Worm (Caenorhabditis elegans): ENCODE data around the gene Y15E3A.3.
A peak's percentile ranks its signal among the peaks of the same experiment; 100 is the strongest.

Gene Y15E3A.3

DNA sequence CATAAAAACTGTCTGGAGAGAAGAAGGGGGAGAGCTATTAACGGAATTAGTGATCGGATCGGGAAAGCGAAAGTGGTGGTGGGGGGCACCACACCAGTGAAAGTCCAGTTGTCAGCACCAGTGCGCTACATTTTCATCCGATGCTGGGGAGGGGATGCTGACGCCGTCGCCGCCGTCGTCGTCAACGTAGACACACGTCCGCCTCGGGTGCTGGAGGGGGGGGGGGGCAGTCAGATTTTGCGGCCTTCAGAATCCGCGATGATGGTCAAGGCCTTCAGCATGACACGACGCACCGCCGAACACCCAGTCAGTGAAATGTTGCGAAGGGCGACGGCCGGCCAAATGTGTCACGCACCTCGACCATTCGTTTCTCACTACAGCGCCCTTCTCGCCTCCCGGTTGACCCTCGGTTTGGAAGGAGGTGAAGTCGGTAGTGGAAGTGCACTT, 15.3 kb downstream of the Y15E3A.3 start:
- peak in 1 of 3 experiments; percentile 11 for TF ChIP-seq elt-3 (tag; optimal IDR thresholded peaks at IDR 0.05)
- TF ChIP-seq tbx-2 (tag; optimal IDR thresholded peaks at IDR 0.05): peak; percentile 8
- no peak for TF ChIP-seq ama-1 (optimal IDR thresholded peaks at IDR 0.05)
- no peak for TF ChIP-seq ceh-9 (tag; optimal IDR thresholded peaks at IDR 0.05)
- peak; percentile 66 for TF ChIP-seq lsy-12 (tag; optimal IDR thresholded peaks at IDR 0.05)
- no peak for TF ChIP-seq pqm-1 (tag; optimal IDR thresholded peaks at IDR 0.05)
- TF ChIP-seq nhr-23 (tag; optimal IDR thresholded peaks at IDR 0.05): peak; percentile 85
- TF ChIP-seq nhr-25 (tag; optimal IDR thresholded peaks at IDR 0.05): peak; percentile 86

- TF ChIP-seq nhr-11 (tag; optimal IDR thresholded peaks at IDR 0.05) (no peak), ceh-9 (tag; optimal IDR thresholded peaks at IDR 0.05) (no peak), nhr-12 (tag; optimal IDR thresholded peaks at IDR 0.05) (no peak), elt-3 (tag; optimal IDR thresholded peaks at IDR 0.05) (no peak)
Observed at ce11 chrX:15309138-15309537, 16.5 kb downstream of the Y15E3A.3 start, which contains the start of gene nhr-91. TSS of gene nhr-91 (plus strand) at chrX:15309369.

- TF ChIP-seq nhr-12 (tag; optimal IDR thresholded peaks at IDR 0.05): no peak
- no peak for TF ChIP-seq nhr-11 (tag; optimal IDR thresholded peaks at IDR 0.05)
- TF ChIP-seq mdl-1 (tag; optimal IDR thresholded peaks at IDR 0.05): no peak
- no peak for TF ChIP-seq nhr-77 (tag; optimal IDR thresholded peaks at IDR 0.05)
- no peak for TF ChIP-seq tbx-2 (tag; optimal IDR thresholded peaks at IDR 0.05)
- TF ChIP-seq aly-2 (tag; optimal IDR thresholded peaks at IDR 0.05): no peak
- no peak for TF ChIP-seq lin-39 (tag; optimal IDR thresholded peaks at IDR 0.05)
- no peak for TF ChIP-seq ztf-11 (tag; optimal IDR thresholded peaks at IDR 0.05)
- no peak for TF ChIP-seq sea-2 (GFP tag; optimal IDR thresholded peaks at IDR 0.05)
- no peak for TF ChIP-seq nhr-28 (tag; optimal IDR thresholded peaks at IDR 0.05)
- no peak for TF ChIP-seq jun-1 (tag; optimal IDR thresholded peaks at IDR 0.05)
- no peak for TF ChIP-seq mml-1 (tag; optimal IDR thresholded peaks at IDR 0.05)
- no peak for TF ChIP-seq nhr-23 (tag; optimal IDR thresholded peaks at IDR 0.05)
Observed at ce11 chrX:15308685-15309084, 16.9 kb downstream of the Y15E3A.3 start.

DNA sequence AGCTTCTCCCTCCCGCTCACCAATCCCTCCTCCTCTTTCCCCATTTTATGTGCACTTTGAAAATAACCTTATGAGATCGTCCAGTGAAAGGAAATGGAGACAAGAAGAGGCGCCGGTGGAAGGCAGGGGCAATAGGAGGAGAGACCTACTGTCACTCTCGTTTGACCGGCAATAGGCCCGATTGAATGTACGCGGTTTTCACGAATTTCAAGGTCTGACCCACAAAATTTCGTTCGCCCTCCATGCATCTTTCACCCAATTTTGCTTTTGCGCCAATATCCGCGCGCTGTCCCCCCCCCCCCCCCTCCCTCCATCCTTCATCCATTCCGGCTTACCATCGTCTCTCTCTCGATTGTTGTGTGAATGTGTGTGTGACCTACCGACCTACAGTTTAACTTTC, 17.9 kb downstream of the Y15E3A.3 start:
- TF ChIP-seq lsy-12 (tag; optimal IDR thresholded peaks at IDR 0.05) (no peak), fkh-2 (tag; optimal IDR thresholded peaks at IDR 0.05) (no peak), ceh-16 (tag; optimal IDR thresholded peaks at IDR 0.05) (no peak), zag-1 (tag; optimal IDR thresholded peaks at IDR 0.05) (no peak), nhr-23 (tag; optimal IDR thresholded peaks at IDR 0.05) (peak; percentile 77), ztf-4 (tag; optimal IDR thresholded peaks at IDR 0.05) (no peak), ceh-9 (tag; optimal IDR thresholded peaks at IDR 0.05) (no peak), nhr-77 (tag; optimal IDR thresholded peaks at IDR 0.05) (no peak), jun-1 (tag; optimal IDR thresholded peaks at IDR 0.05) (no peak), hmg-11 (tag; optimal IDR thresholded peaks at IDR 0.05) (no peak), ceh-28 (tag; optimal IDR thresholded peaks at IDR 0.05) (no peak), pqm-1 (tag; optimal IDR thresholded peaks at IDR 0.05) (no peak), nhr-25 (tag; optimal IDR thresholded peaks at IDR 0.05) (peak; percentile 4)

DNA sequence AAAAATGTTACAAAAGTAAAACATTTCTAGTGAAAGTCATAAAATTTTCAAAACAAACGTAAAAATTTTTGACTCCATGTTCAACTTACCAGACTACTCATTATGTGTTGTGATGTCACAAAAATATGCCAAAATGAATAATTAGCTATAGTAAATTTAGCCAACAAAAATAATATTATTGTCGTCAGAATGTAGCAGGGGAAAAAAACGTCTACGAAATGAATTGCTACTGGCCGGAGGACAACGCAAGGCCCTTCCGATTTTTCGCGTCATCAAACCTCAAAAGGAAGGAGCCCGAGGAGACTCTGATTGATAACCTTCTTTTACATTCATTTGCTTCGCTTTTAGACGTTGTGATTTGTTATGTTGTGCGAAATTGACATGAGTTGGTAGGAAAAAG, 22.7 kb downstream of the Y15E3A.3 start, which contains the start of gene ser-2:
ser-2 (minus strand) TSS at position 101 of the 400 bp plus-strand sequence.
- TF ChIP-seq lin-39 (tag; optimal IDR thresholded peaks at IDR 0.05): peak; percentile 10
- no peak for TF ChIP-seq nhr-11 (tag; optimal IDR thresholded peaks at IDR 0.05)

DNA sequence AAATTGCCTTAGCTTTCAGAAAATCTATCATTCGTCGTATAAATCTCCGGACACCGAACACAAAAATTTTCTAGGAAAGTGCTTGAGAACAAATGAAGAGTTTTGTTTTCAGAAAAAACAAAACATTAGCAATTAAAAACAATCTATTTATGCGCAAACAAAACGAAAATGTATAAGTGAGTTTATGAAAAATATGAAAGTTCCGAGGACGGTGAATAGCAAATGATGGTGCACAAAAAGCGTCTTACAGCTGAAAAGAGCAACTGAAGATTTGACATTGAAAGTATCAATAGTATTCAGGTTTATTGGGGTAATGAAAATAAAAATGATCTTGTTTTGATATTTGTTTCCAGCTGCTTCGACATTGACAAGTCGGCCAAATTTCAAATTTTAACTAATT, 25.6 kb downstream of the Y15E3A.3 start:
- TF ChIP-seq nhr-28 (tag; optimal IDR thresholded peaks at IDR 0.05) (no peak), tbx-2 (tag; optimal IDR thresholded peaks at IDR 0.05) (no peak), R02D3.7 (tag; optimal IDR thresholded peaks at IDR 0.05) (no peak), fos-1 (tag; optimal IDR thresholded peaks at IDR 0.05) (no peak), lin-15B (tag; optimal IDR thresholded peaks at IDR 0.05) (no peak), fkh-10 (GFP tag; optimal IDR thresholded peaks at IDR 0.05) (no peak), nfya-1 (tag; optimal IDR thresholded peaks at IDR 0.05; ENCODE audit: insufficient read depth) (no peak), unc-39 (tag; optimal IDR thresholded peaks at IDR 0.05) (no peak), aly-2 (tag; optimal IDR thresholded peaks at IDR 0.05) (no peak), nhr-77 (tag; optimal IDR thresholded peaks at IDR 0.05) (no peak), elt-2 (tag; optimal IDR thresholded peaks at IDR 0.05) (no peak), egl-27 (tag; optimal IDR thresholded peaks at IDR 0.05) (no peak), pqm-1 (tag; optimal IDR thresholded peaks at IDR 0.05) (no peak), ceh-9 (tag; optimal IDR thresholded peaks at IDR 0.05) (no peak), nhr-11 (tag; optimal IDR thresholded peaks at IDR 0.05) (no peak), jun-1 (tag; optimal IDR thresholded peaks at IDR 0.05) (no peak), nhr-76 (tag; optimal IDR thresholded peaks at IDR 0.05) (no peak), pha-4 (tag; optimal IDR thresholded peaks at IDR 0.05) (no peak)
